Worm (Caenorhabditis elegans) whole organism, L1 larva: Measurements from ENCODE around the gene C47E8.4.
A peak's percentile ranks its signal among the peaks of the same experiment; 100 is the strongest.

ENCODE experiments used
- aha-1 ChIP-seq: fragments of 150-350 bp; optimal IDR thresholded peaks from 2 replicates; lab custom pipeline; 2014; ENCODE audit warnings: missing biosample characterization, missing genetic modification characterization
- ceh-82 ChIP-seq, 3 experiments: fragments of 150-350 bp in 1 of 3; sonication (generic microtip) in 2 of 3; optimal IDR thresholded peaks; 2 replicates each; lab custom pipeline; 2014 to 2017; ENCODE audit warnings: missing biosample characterization in 3 of 3, missing genetic modification characterization in 3 of 3
- dsc-1 ChIP-seq: sonication (generic microtip); optimal IDR thresholded peaks from 2 replicates; lab custom pipeline; 2016; ENCODE audit warnings: mild to moderate bottlenecking, missing genetic modification characterization, missing compliant biosample characterization
- fkh-4 ChIP-seq: sonication (generic microtip); optimal IDR thresholded peaks from 2 replicates; lab custom pipeline; 2016; ENCODE audit warnings: missing compliant biosample characterization, missing genetic modification characterization, borderline replicate concordance
- hlh-4 ChIP-seq: sonication (generic microtip); optimal IDR thresholded peaks from 2 replicates; lab custom pipeline; 2016; ENCODE audit warnings: mild to moderate bottlenecking, missing genetic modification characterization, missing compliant biosample characterization
- lin-39 ChIP-seq: fragments of 150-350 bp; optimal IDR thresholded peaks from 2 replicates; lab custom pipeline; 2014; ENCODE audit warnings: missing biosample characterization, missing genetic modification reagents, missing genetic modification characterization
- lir-3 ChIP-seq: sonication (generic microtip); optimal IDR thresholded peaks from 2 replicates; lab custom pipeline; 2016; ENCODE audit warnings: mild to moderate bottlenecking, missing genetic modification characterization, moderate library complexity, missing compliant biosample characterization; ENCODE audit not compliant: poor library complexity
- mep-1 ChIP-seq: fragments of 150-350 bp; optimal IDR thresholded peaks from 2 replicates; lab custom pipeline; 2014; ENCODE audit warnings: missing biosample characterization, missing genetic modification characterization
- nhr-76 ChIP-seq: sonication (generic microtip); optimal IDR thresholded peaks from 2 replicates; lab custom pipeline; 2017; ENCODE audit warnings: missing biosample characterization, missing genetic modification characterization
- snpc-4 ChIP-seq: fragments of 150-350 bp; optimal IDR thresholded peaks from 2 replicates; lab custom pipeline; 2014; ENCODE audit warnings: missing biosample characterization, missing genetic modification characterization
- sup-37 ChIP-seq: fragments of 200-800 bp; sonication (Bioruptor generic); optimal IDR thresholded peaks from 2 replicates; lab custom pipeline; 2018; ENCODE audit warnings: mild to moderate bottlenecking, missing genetic modification characterization, missing compliant biosample characterization
- unc-98 ChIP-seq: fragments of 200-800 bp; sonication (Bioruptor generic); IDR thresholded peaks from 2 replicates; pipeline ENCODE4 v1.3.6; 2022; ENCODE audit warnings: missing genetic modification characterization, missing compliant biosample characterization
- zag-1 ChIP-seq: fragments of 150-350 bp; optimal IDR thresholded peaks from 2 replicates; lab custom pipeline; 2014; ENCODE audit warnings: missing biosample characterization, missing genetic modification characterization

ce11 chrV:14688097-14688912, 3.0 kb upstream of the C47E8.4 start, which contains the start of gene C47E8.11:
- TF ChIP-seq nhr-76 (tag; lab: Kevin White, UChicago) (no peak), snpc-4 (peak; percentile 28), mep-1 (tag; lab: Kevin White, UChicago) (peak; percentile 62), aha-1 (tag; lab: Kevin White, UChicago) (peak; percentile 20), dsc-1 (tag; lab: Kevin White, UChicago) (peak; percentile 38), zag-1 (tag; lab: Kevin White, UChicago) (no peak), sup-37 (no peak), lin-39 (no peak), ceh-82 (tag; optimal IDR thresholded peaks at IDR 0.05; lab: Kevin White, UChicago) (no peak), unc-98 (no peak), fkh-4 (no peak), hlh-4 (tag; lab: Kevin White, UChicago) (no peak), lir-3 (tag; lab: Kevin White, UChicago) (no peak)
